Worm (Caenorhabditis elegans) whole organism, late embryonic: ENCODE measurements around the gene msi-1.

ENCODE experiments used
- ceh-22 ChIP-seq: sonication (generic microtip); optimal IDR thresholded peaks from 2 replicates; lab custom pipeline; 2017; ENCODE audit warnings: missing biosample characterization, missing genetic modification characterization
- ceh-31 ChIP-seq: sonication (generic microtip); optimal IDR thresholded peaks from 2 replicates; lab custom pipeline; 2016; ENCODE audit warnings: missing genetic modification characterization, missing compliant biosample characterization
- mec-3 ChIP-seq: sonication (generic microtip); optimal IDR thresholded peaks from 2 replicates; lab custom pipeline; 2016; ENCODE audit warnings: borderline replicate concordance, missing genetic modification characterization, missing compliant biosample characterization

The msi-1 gene

ce11 chrIII:3914836-3915235, 61.4 kb downstream of the msi-1 start (continued):
- TF ChIP-seq ceh-22 (no peak), ceh-31 (tag; lab: Kevin White, UChicago) (peak; percentile 4), mec-3 (tag; lab: Kevin White, UChicago) (no peak)
